Worm (Caenorhabditis elegans) whole organism, mixed stage, embryonic: ENCODE results near the gene C16C8.4.

Experiments
- blmp-1 ChIP-seq: fragments of 150-350 bp; optimal IDR thresholded peaks from 2 replicates; lab custom pipeline; 2014; ENCODE audit warnings: missing biosample characterization, missing genetic modification characterization
- ceh-39 ChIP-seq: fragments of 150-350 bp; optimal IDR thresholded peaks from 2 replicates; lab custom pipeline; 2014; ENCODE audit warnings: missing biosample characterization, missing genetic modification characterization
- ceh-83 ChIP-seq: fragments of 200-800 bp; sonication (Bioruptor generic); optimal IDR thresholded peaks from 2 replicates; lab custom pipeline; 2018; ENCODE audit warnings: mild to moderate bottlenecking, missing genetic modification characterization, missing compliant biosample characterization
- ces-1 ChIP-seq: fragments of 150-350 bp; optimal IDR thresholded peaks from 2 replicates; lab custom pipeline; 2014; ENCODE audit warnings: missing biosample characterization, missing genetic modification reagents, missing genetic modification characterization
- drap-1 ChIP-seq: fragments of 200-800 bp; sonication (Bioruptor generic); optimal IDR thresholded peaks from 3 replicates; lab custom pipeline; 2018; ENCODE audit warnings: mild to moderate bottlenecking, missing genetic modification characterization, missing compliant biosample characterization
- elt-1 ChIP-seq: sonication (generic microtip); optimal IDR thresholded peaks from 2 replicates; lab custom pipeline; 2017; ENCODE audit warnings: missing genetic modification characterization, mild to moderate bottlenecking, missing compliant biosample characterization, antibody characterized with exemption, moderate library complexity, borderline replicate concordance; ENCODE audit not compliant: insufficient read depth
- ham-2 ChIP-seq: fragments of 200-800 bp; sonication (Bioruptor generic); optimal IDR thresholded peaks from 2 replicates; lab custom pipeline; 2018; ENCODE audit warnings: mild to moderate bottlenecking, missing genetic modification characterization, missing compliant biosample characterization
- hlh-1 ChIP-seq: fragments of 150-350 bp; optimal IDR thresholded peaks from 2 replicates; lab custom pipeline; 2014; ENCODE audit warnings: missing biosample characterization, missing genetic modification reagents, missing genetic modification characterization
- lin-13 ChIP-seq: fragments of 150-350 bp; optimal IDR thresholded peaks from 2 replicates; lab custom pipeline; 2014; ENCODE audit warnings: missing biosample characterization, missing genetic modification characterization
- lin-32 ChIP-seq: fragments of 200-800 bp; sonication (Bioruptor generic); optimal IDR thresholded peaks from 2 replicates; lab custom pipeline; 2018; ENCODE audit warnings: mild to moderate bottlenecking, missing genetic modification characterization, missing compliant biosample characterization
- lsy-2 ChIP-seq: fragments of 150-350 bp; optimal IDR thresholded peaks from 2 replicates; lab custom pipeline; 2014; ENCODE audit warnings: missing biosample characterization, missing genetic modification characterization
- mab-5 ChIP-seq: fragments of 150-350 bp; optimal IDR thresholded peaks from 2 replicates; lab custom pipeline; 2014; ENCODE audit warnings: missing biosample characterization, missing genetic modification characterization
- mep-1 ChIP-seq: fragments of 150-350 bp; optimal IDR thresholded peaks from 2 replicates; lab custom pipeline; 2017; ENCODE audit warnings: missing biosample characterization, missing genetic modification reagents, missing genetic modification characterization, inconsistent platforms
- mls-2 ChIP-seq: sonication (generic microtip); optimal IDR thresholded peaks from 2 replicates; lab custom pipeline; 2016; ENCODE audit warnings: mild to moderate bottlenecking, missing genetic modification characterization, moderate library complexity, missing compliant biosample characterization
- nhr-12 ChIP-seq: fragments of 150-350 bp; optimal IDR thresholded peaks from 2 replicates; lab custom pipeline; 2014; ENCODE audit warnings: missing biosample characterization, missing genetic modification characterization
- nhr-2 ChIP-seq: fragments of 150-350 bp; optimal IDR thresholded peaks from 2 replicates; lab custom pipeline; 2014; ENCODE audit warnings: missing biosample characterization, missing genetic modification characterization
- nhr-237 ChIP-seq: fragments of 150-350 bp; optimal IDR thresholded peaks from 2 replicates; lab custom pipeline; 2014; ENCODE audit warnings: missing biosample characterization, missing genetic modification characterization
- nhr-28 ChIP-seq: fragments of 150-350 bp; optimal IDR thresholded peaks from 2 replicates; lab custom pipeline; 2014; ENCODE audit warnings: missing biosample characterization, missing genetic modification characterization
- nhr-76 ChIP-seq: sonication (generic microtip); optimal IDR thresholded peaks from 2 replicates; lab custom pipeline; 2017; ENCODE audit warnings: missing biosample characterization, missing genetic modification characterization
- pha-4 ChIP-seq: fragments of 150-350 bp; optimal IDR thresholded peaks from 2 replicates; lab custom pipeline; 2018; ENCODE audit warnings: missing biosample characterization, missing genetic modification reagents, missing genetic modification characterization
- sem-2 ChIP-seq: fragments of 200-800 bp; sonication (Bioruptor generic); optimal IDR thresholded peaks from 2 replicates; lab custom pipeline; 2018; ENCODE audit warnings: mild to moderate bottlenecking, missing genetic modification characterization, missing compliant biosample characterization
- snpc-4 ChIP-seq: fragments of 150-350 bp; optimal IDR thresholded peaks from 2 replicates; lab custom pipeline; 2014; ENCODE audit warnings: missing biosample characterization, missing genetic modification characterization
- sptf-1 ChIP-seq: sonication (generic microtip); optimal IDR thresholded peaks from 2 replicates; lab custom pipeline; 2017; ENCODE audit warnings: mild to moderate bottlenecking, missing genetic modification characterization, moderate library complexity, missing compliant biosample characterization
- tbx-8 ChIP-seq: fragments of 200-800 bp; sonication (Bioruptor generic); optimal IDR thresholded peaks from 2 replicates; lab custom pipeline; 2018; ENCODE audit warnings: mild to moderate bottlenecking, missing genetic modification characterization, moderate library complexity, missing compliant biosample characterization
- unc-120 ChIP-seq: sonication (generic microtip); optimal IDR thresholded peaks from 2 replicates; lab custom pipeline; 2017; ENCODE audit warnings: missing genetic modification characterization, missing compliant biosample characterization; ENCODE audit not compliant: poor library complexity, severe bottlenecking
- unc-62 ChIP-seq: fragments of 150-350 bp; optimal IDR thresholded peaks from 2 replicates; lab custom pipeline; 2014; ENCODE audit warnings: missing biosample characterization, missing genetic modification reagents, missing genetic modification characterization
- zip-8 ChIP-seq: fragments of 150-350 bp; optimal IDR thresholded peaks from 2 replicates; lab custom pipeline; 2014; ENCODE audit warnings: missing biosample characterization, missing genetic modification characterization

Gene C16C8.4

ce11 chrII:3439244-3439698 lies 4.9 kb downstream of the C16C8.4 start (continued):
- no peak for TF ChIP-seq nhr-28 (tag; lab: Kevin White, UChicago)
- TF ChIP-seq sem-2 (GFP tag; lab: Kevin White, UChicago), result peak; percentile 55
- TF ChIP-seq ceh-39, result no peak
- TF ChIP-seq lin-32 (GFP tag; lab: Kevin White, UChicago), result peak; percentile 65
- TF ChIP-seq nhr-12 (tag; lab: Kevin White, UChicago), result no peak
- TF ChIP-seq, all 35 proteins: peak for 12

- peak; percentile 90 for TF ChIP-seq blmp-1 (tag; lab: Kevin White, UChicago)
- no peak for TF ChIP-seq mab-5 (tag; lab: Kevin White, UChicago)
- no peak for TF ChIP-seq mep-1
- no peak for TF ChIP-seq hlh-1 (tag; lab: Kevin White, UChicago)
Observed at ce11 chrII:3438280-3438679, 5.9 kb downstream of the C16C8.4 start.

- no peak for TF ChIP-seq snpc-4 (tag; lab: Kevin White, UChicago)
- no peak for TF ChIP-seq blmp-1 (tag; lab: Kevin White, UChicago)
- TF ChIP-seq nhr-76 (tag; lab: Kevin White, UChicago), result no peak
- peak; percentile 33 for TF ChIP-seq ceh-83
- no peak for TF ChIP-seq lin-13 (tag; lab: Kevin White, UChicago)
- TF ChIP-seq, all 35 proteins: peak for 1
Observed at ce11 chrII:3437393-3437792, 6.8 kb downstream of the C16C8.4 start.

ce11 chrII:3436412-3436811 lies 7.8 kb downstream of the C16C8.4 start, which contains the start of gene skpo-2:
TSS of gene skpo-2 (minus strand) at chrII:3436512.
- TF ChIP-seq zip-8 (tag; lab: Kevin White, UChicago), result no peak
- TF ChIP-seq nhr-28 (tag; lab: Kevin White, UChicago), result no peak
- TF ChIP-seq lsy-2 (tag; lab: Kevin White, UChicago), result no peak
- TF ChIP-seq unc-120 (tag; lab: Kevin White, UChicago), result no peak
- no peak for TF ChIP-seq ceh-39
- no peak for TF ChIP-seq ham-2 (GFP tag; lab: Kevin White, UChicago)
- TF ChIP-seq unc-62 (GFP tag; lab: Kevin White, UChicago), result no peak
- no peak for TF ChIP-seq sptf-1 (tag; lab: Kevin White, UChicago)
- TF ChIP-seq pha-4 (tag; lab: Kevin White, UChicago), result no peak
- no peak for TF ChIP-seq hlh-1 (tag; lab: Kevin White, UChicago)
- no peak for TF ChIP-seq nhr-237 (tag; lab: Kevin White, UChicago)
- TF ChIP-seq blmp-1 (tag; lab: Kevin White, UChicago), result no peak

ce11 chrII:3434893-3435503 lies 9.2 kb downstream of the C16C8.4 start:
- TF ChIP-seq elt-1 (tag; lab: Kevin White, UChicago), result no peak
- no peak for TF ChIP-seq lsy-2 (tag; lab: Kevin White, UChicago)
- TF ChIP-seq drap-1, result no peak
- no peak for TF ChIP-seq nhr-12 (tag; lab: Kevin White, UChicago)
- TF ChIP-seq ces-1 (GFP tag; lab: Kevin White, UChicago), result no peak
- no peak for TF ChIP-seq mls-2 (tag; lab: Kevin White, UChicago)
- no peak for TF ChIP-seq ceh-39
- no peak for TF ChIP-seq snpc-4 (tag; lab: Kevin White, UChicago)
- TF ChIP-seq zip-8 (tag; lab: Kevin White, UChicago), result no peak
- TF ChIP-seq nhr-76 (tag; lab: Kevin White, UChicago), result no peak
- no peak for TF ChIP-seq unc-62 (GFP tag; lab: Kevin White, UChicago)
- no peak for TF ChIP-seq blmp-1 (tag; lab: Kevin White, UChicago)
- TF ChIP-seq ham-2 (GFP tag; lab: Kevin White, UChicago), result no peak
- TF ChIP-seq sptf-1 (tag; lab: Kevin White, UChicago), result no peak
- TF ChIP-seq tbx-8, result no peak
- TF ChIP-seq, all 35 proteins: peak for 0

ce11 chrII:3429400-3429799 lies 14.8 kb downstream of the C16C8.4 start, which contains the start of gene C16C8.18:
TSS of gene C16C8.18 (plus strand) at chrII:3429700.
- no peak for TF ChIP-seq blmp-1 (tag; lab: Kevin White, UChicago)
- no peak for TF ChIP-seq mep-1
- no peak for TF ChIP-seq nhr-2 (tag; lab: Kevin White, UChicago)
- TF ChIP-seq snpc-4 (tag; lab: Kevin White, UChicago), result no peak
